Fruit fly (Drosophila melanogaster) Kc167 (cell line): ENCODE measurements around the gene Sgs7.

Experiments used
- psq ChIP-seq: fragments of >200 bp; optimal IDR thresholded peaks from 2 replicates; lab custom pipeline; 2017; ENCODE audit warnings: missing external identifiers
- ttk ChIP-seq: sonication (Bioruptor generic); optimal IDR thresholded peaks from 2 replicates; lab custom pipeline; 2017; ENCODE audit warnings: missing external identifiers

DNA sequence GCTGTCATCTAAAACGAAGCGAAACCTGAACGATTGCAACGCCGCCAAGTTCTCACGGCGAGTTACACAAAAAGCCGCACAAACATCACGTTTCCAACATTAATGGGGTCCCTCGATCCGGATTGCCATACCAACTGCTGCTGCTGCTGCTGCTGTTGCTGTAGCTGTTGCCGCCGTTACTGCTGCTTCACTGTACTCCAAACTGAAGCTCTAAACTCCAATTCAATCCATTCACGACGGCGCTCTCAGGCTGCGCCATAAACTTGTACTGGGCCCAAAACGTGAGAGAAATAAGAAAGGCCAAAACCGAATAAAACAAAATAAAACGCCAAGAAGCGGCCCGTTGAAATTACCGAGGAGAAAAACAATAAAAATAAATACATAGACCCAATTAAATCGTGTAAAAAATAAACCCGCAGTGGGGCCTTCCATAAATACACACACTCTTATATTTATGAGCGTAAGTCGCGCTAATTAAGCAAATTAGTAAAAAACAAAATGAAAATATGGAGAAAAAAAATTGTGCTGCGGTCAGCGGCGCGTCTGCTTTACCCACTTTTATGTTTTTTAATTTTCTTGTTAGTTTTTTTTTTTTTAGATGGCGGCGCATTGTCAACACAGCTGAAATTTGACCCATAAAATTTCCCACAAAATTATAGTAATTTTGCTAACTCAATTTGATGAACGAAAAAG is 37.8 kb downstream of the Sgs7 start:
- TF ChIP-seq ttk (lab: Kevin White, UChicago) = no peak
- TF ChIP-seq psq = no peak
